Worm (Caenorhabditis elegans): ENCODE data around the gene srr-4.

- TF ChIP-seq dao-5 (tag; optimal IDR thresholded peaks at IDR 0.05) (no peak), him-1 (tag; optimal IDR thresholded peaks at IDR 0.05) (no peak), W03F9.2 (tag; optimal IDR thresholded peaks at IDR 0.05) (no peak)
Observed at ce11 chrV:5040925-5041324, 21.9 kb downstream of the srr-4 start, which contains the start of gene K11D12.8.
